Fruit fly (Drosophila melanogaster) whole organism, adult: Measurements from ENCODE around the gene Rpn5.
A peak's percentile ranks its signal among the peaks of the same experiment; 100 is the strongest.

ENCODE experiments used
- CG11617 ChIP-seq: fragments of 200-800 bp; sonication (Bioruptor generic); optimal IDR thresholded peaks from 2 replicates; lab custom pipeline; 2017; ENCODE audit warnings: mild to moderate bottlenecking, missing biosample characterization, missing genetic modification reagents, missing genetic modification characterization
- CG12768 ChIP-seq: fragments of 200-800 bp; sonication (Bioruptor generic); optimal IDR thresholded peaks from 2 replicates; lab custom pipeline; 2017; ENCODE audit warnings: missing biosample characterization, missing genetic modification characterization, mild to moderate bottlenecking, moderate library complexity, missing genetic modification reagents
- CG1620 ChIP-seq: fragments of 200-800 bp; sonication (Bioruptor generic); optimal IDR thresholded peaks from 2 replicates; lab custom pipeline; 2016; ENCODE audit warnings: missing biosample characterization, missing genetic modification characterization
- CG33017 ChIP-seq: fragments of 200-800 bp; sonication (Bioruptor generic); optimal IDR thresholded peaks from 2 replicates; lab custom pipeline; 2018; ENCODE audit warnings: missing biosample characterization, mild to moderate bottlenecking, missing genetic modification characterization, moderate library complexity
- CG7045 ChIP-seq: fragments of 200-800 bp; sonication (Bioruptor generic); optimal IDR thresholded peaks from 2 replicates; lab custom pipeline; 2017; ENCODE audit warnings: missing biosample characterization, mild to moderate bottlenecking, missing genetic modification characterization
- cnc ChIP-seq, 2 experiments: fragments of >200 bp; optimal IDR thresholded peaks; 2 replicates each; lab custom pipeline; 2017
- pad ChIP-seq: fragments of 200-800 bp; sonication (Bioruptor generic); optimal IDR thresholded peaks from 3 replicates; lab custom pipeline; 2017; ENCODE audit warnings: missing biosample characterization, missing genetic modification characterization, mild to moderate bottlenecking, moderate library complexity, missing genetic modification reagents
- tj ChIP-seq: fragments of 200-800 bp; sonication (Bioruptor generic); optimal IDR thresholded peaks from 3 replicates; lab custom pipeline; 2017; ENCODE audit warnings: missing biosample characterization, mild to moderate bottlenecking, missing genetic modification characterization, moderate library complexity
- toe ChIP-seq: fragments of 200-800 bp; sonication (Bioruptor generic); optimal IDR thresholded peaks from 2 replicates; lab custom pipeline; 2016; ENCODE audit warnings: missing biosample characterization, missing genetic modification characterization

DNA sequence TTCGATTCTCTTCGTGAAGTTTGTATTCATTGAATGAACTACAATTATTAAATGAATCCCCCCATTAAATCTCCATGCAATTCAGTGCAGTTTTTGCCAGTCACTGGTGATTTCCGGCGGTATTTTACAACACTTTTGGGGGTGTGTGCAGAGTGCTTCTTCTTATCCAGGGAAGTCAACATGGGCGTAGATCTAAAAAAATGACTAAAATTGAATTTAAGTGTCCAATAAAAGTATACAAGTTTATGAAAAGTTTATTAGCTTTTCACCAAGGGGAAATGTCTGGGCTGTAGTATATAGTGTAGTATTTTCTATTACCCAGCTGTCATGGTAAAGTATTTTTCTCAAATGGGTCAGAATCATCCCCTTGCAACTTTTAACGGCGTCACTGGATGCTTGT lies 2.2 kb downstream of the Rpn5 start, which contains the start of gene Hpf1:
- peak; percentile 93 for TF ChIP-seq pad (GFP tag; lab: Kevin White, UChicago)
- TF ChIP-seq CG7045 (GFP tag; lab: Kevin White, UChicago), result peak; percentile 99
- TF ChIP-seq cnc (optimal IDR thresholded peaks at IDR 0.05; lab: Kevin White, UChicago), result peak; percentile 96 to 98
- peak; percentile 99 for TF ChIP-seq toe
- TF ChIP-seq CG12768 (GFP tag; lab: Kevin White, UChicago), result peak; percentile 99
- TF ChIP-seq CG33017 (tag; lab: Kevin White, UChicago), result peak; percentile 99
- TF ChIP-seq CG11617 (GFP tag; lab: Kevin White, UChicago), result peak; percentile 98
- TF ChIP-seq tj, result peak; percentile 88
- TF ChIP-seq CG1620 (GFP tag; lab: Kevin White, UChicago), result peak; percentile 99
